Fruit fly (Drosophila melanogaster) whole organism, embryonic: Measurements from ENCODE around the gene pnr.

Experiments
- Asciz ChIP-seq: fragments of 200-800 bp; sonication (Bioruptor generic); optimal IDR thresholded peaks from 2 replicates; lab custom pipeline; 2017; ENCODE audit warnings: missing biosample characterization, mild to moderate bottlenecking, missing genetic modification characterization, missing genetic modification reagents
- CG10654 ChIP-seq: fragments of 200-800 bp; sonication (Bioruptor generic); optimal IDR thresholded peaks from 2 replicates; lab custom pipeline; 2016; ENCODE audit warnings: missing biosample characterization, missing genetic modification characterization
- CG12744 ChIP-seq: fragments of 200-800 bp; sonication (Bioruptor generic); optimal IDR thresholded peaks from 2 replicates; lab custom pipeline; 2016; ENCODE audit warnings: missing biosample characterization, missing genetic modification characterization
- CG12769 ChIP-seq: fragments of 200-800 bp; sonication (Bioruptor generic); optimal IDR thresholded peaks from 2 replicates; lab custom pipeline; 2019; ENCODE audit warnings: missing biosample characterization, mild to moderate bottlenecking, missing genetic modification characterization, moderate library complexity
- CG2120 ChIP-seq: fragments of 200-800 bp; sonication (Bioruptor generic); optimal IDR thresholded peaks from 3 replicates; lab custom pipeline; 2016; ENCODE audit warnings: missing biosample characterization, missing genetic modification characterization
- CG31365 ChIP-seq: fragments of 200-800 bp; sonication (Bioruptor generic); optimal IDR thresholded peaks from 2 replicates; lab custom pipeline; 2018; ENCODE audit warnings: missing biosample characterization, mild to moderate bottlenecking, missing genetic modification characterization
- CG32772 ChIP-seq: fragments of 200-800 bp; sonication (Bioruptor generic); IDR thresholded peaks from 2 replicates; pipeline ENCODE4 v1.3.6; 2022; ENCODE audit warnings: missing biosample characterization, missing genetic modification characterization
- CG4328 ChIP-seq: fragments of 200-800 bp; sonication (Bioruptor generic); optimal IDR thresholded peaks from 3 replicates; lab custom pipeline; 2017; ENCODE audit warnings: missing biosample characterization, missing genetic modification reagents, missing genetic modification characterization
- CG6683 ChIP-seq: fragments of 200-800 bp; sonication (Bioruptor generic); optimal IDR thresholded peaks from 2 replicates; lab custom pipeline; 2017; ENCODE audit warnings: missing biosample characterization, mild to moderate bottlenecking, missing genetic modification characterization, missing genetic modification reagents
- CG7271 ChIP-seq: fragments of 200-800 bp; sonication (Bioruptor generic); optimal IDR thresholded peaks from 2 replicates; lab custom pipeline; 2018; ENCODE audit warnings: missing biosample characterization, mild to moderate bottlenecking, missing genetic modification characterization, moderate library complexity
- CG8281 ChIP-seq: fragments of 200-800 bp; sonication (Bioruptor generic); optimal IDR thresholded peaks from 2 replicates; lab custom pipeline; 2018; ENCODE audit warnings: missing biosample characterization, mild to moderate bottlenecking, missing genetic modification characterization, moderate library complexity
- CG9437 ChIP-seq: fragments of 200-800 bp; sonication (Bioruptor generic); optimal IDR thresholded peaks from 2 replicates; lab custom pipeline; 2018; ENCODE audit warnings: missing biosample characterization, mild to moderate bottlenecking, missing genetic modification characterization
- CoRest ChIP-seq: fragments of 200-800 bp; sonication (Bioruptor generic); optimal IDR thresholded peaks from 3 replicates; lab custom pipeline; 2018; ENCODE audit warnings: missing biosample characterization, mild to moderate bottlenecking, missing genetic modification characterization, moderate library complexity
- Eip74EF ChIP-seq, 2 experiments: fragments of 200-800 bp in 1 of 2; fragments of >200 bp in 1 of 2; sonication (Bioruptor generic) in 1 of 2; optimal IDR thresholded peaks; 2 replicates each; lab custom pipeline; 2017 to 2019; ENCODE audit warnings: missing biosample characterization in 2 of 2, missing genetic modification characterization in 2 of 2, mild to moderate bottlenecking in 1 of 2, moderate library complexity in 1 of 2
- Hmx ChIP-seq: fragments of 200-800 bp; sonication (Bioruptor generic); optimal IDR thresholded peaks from 2 replicates; lab custom pipeline; 2016; ENCODE audit warnings: missing biosample characterization, missing genetic modification characterization
- Hr39 ChIP-seq: fragments of >200 bp; optimal IDR thresholded peaks from 2 replicates; lab custom pipeline; 2017
- Med ChIP-seq: fragments of 200-800 bp; sonication (Bioruptor generic); peaks from one replicate; lab custom pipeline; 2016; ENCODE audit warnings: missing biosample characterization, missing genetic modification characterization, mild to moderate bottlenecking, inconsistent platforms, moderate library complexity
- Mrtf ChIP-seq: fragments of 200-800 bp; sonication (Bioruptor generic); IDR thresholded peaks from 3 replicates; pipeline ENCODE4 v1.3.6; 2022; ENCODE audit warnings: missing biosample characterization, missing genetic modification characterization
- Scr ChIP-seq: fragments of 200-800 bp; sonication (Bioruptor generic); IDR thresholded peaks from 2 replicates; pipeline ENCODE4 v1.3.6; 2022; ENCODE audit warnings: missing biosample characterization, missing genetic modification characterization; ENCODE audit not compliant: partially characterized antibody
- Spps ChIP-seq: fragments of 200-800 bp; sonication (Bioruptor generic); optimal IDR thresholded peaks from 2 replicates; lab custom pipeline; 2018; ENCODE audit warnings: missing biosample characterization, mild to moderate bottlenecking, missing genetic modification characterization
- YL-1 ChIP-seq: fragments of 200-800 bp; sonication (Bioruptor generic); optimal IDR thresholded peaks from 3 replicates; lab custom pipeline; 2017; ENCODE audit warnings: missing biosample characterization, mild to moderate bottlenecking, missing genetic modification characterization
- az2 ChIP-seq: fragments of 200-800 bp; sonication (Bioruptor generic); optimal IDR thresholded peaks from 3 replicates; lab custom pipeline; 2016; ENCODE audit warnings: missing biosample characterization, missing genetic modification characterization
- bab2 ChIP-seq: fragments of 200-800 bp; sonication (Bioruptor generic); optimal IDR thresholded peaks from 2 replicates; lab custom pipeline; 2016; ENCODE audit warnings: missing biosample characterization, missing genetic modification characterization
- bowl ChIP-seq: fragments of 200-800 bp; sonication (Bioruptor generic); IDR thresholded peaks from 2 replicates; pipeline ENCODE4 v1.3.6; 2022; ENCODE audit warnings: missing biosample characterization, missing genetic modification characterization
- cas ChIP-seq: fragments of 200-800 bp; sonication (Bioruptor generic); IDR thresholded peaks from 2 replicates; pipeline ENCODE4 v1.3.6; 2022; ENCODE audit warnings: missing biosample characterization, missing genetic modification characterization
- croc ChIP-seq: fragments of 200-800 bp; sonication (Bioruptor generic); conservative IDR thresholded peaks from 3 replicates; pipeline ENCODE4 v1.3.6; 2022; ENCODE audit warnings: missing biosample characterization, missing genetic modification characterization
- crp ChIP-seq, 2 experiments: fragments of 200-800 bp; sonication (Bioruptor generic); optimal IDR thresholded peaks; 2 replicates in 1 of 2; 3 replicates in 1 of 2; lab custom pipeline; 2017; ENCODE audit warnings: missing biosample characterization in 2 of 2, missing genetic modification characterization in 2 of 2, mild to moderate bottlenecking in 1 of 2, moderate library complexity in 1 of 2
- dpn ChIP-seq, 2 experiments: fragments of 200-800 bp; sonication (Bioruptor generic); optimal IDR thresholded peaks; 3 replicates each; lab custom pipeline; 2016; ENCODE audit warnings: missing biosample characterization in 2 of 2, missing genetic modification characterization in 2 of 2
- ewg ChIP-seq: fragments of 200-800 bp; sonication (Bioruptor generic); optimal IDR thresholded peaks from 3 replicates; lab custom pipeline; 2017; ENCODE audit warnings: mild to moderate bottlenecking, missing biosample characterization, missing genetic modification reagents, missing genetic modification characterization
- fd102C ChIP-seq: fragments of 200-800 bp; sonication (Bioruptor generic); optimal IDR thresholded peaks from 2 replicates; lab custom pipeline; 2018; ENCODE audit warnings: missing biosample characterization, mild to moderate bottlenecking, missing genetic modification characterization, moderate library complexity
- grn ChIP-seq: fragments of 200-800 bp; sonication (Bioruptor generic); optimal IDR thresholded peaks from 3 replicates; lab custom pipeline; 2017; ENCODE audit warnings: missing biosample characterization, missing genetic modification characterization
- klu ChIP-seq: fragments of 200-800 bp; sonication (Bioruptor generic); IDR thresholded peaks from 2 replicates; pipeline ENCODE4 v1.3.6; 2022; ENCODE audit warnings: missing biosample characterization, missing genetic modification characterization
- lbe ChIP-seq: fragments of 200-800 bp; sonication (Bioruptor generic); optimal IDR thresholded peaks from 2 replicates; lab custom pipeline; 2016; ENCODE audit warnings: missing biosample characterization, mild to moderate bottlenecking, missing genetic modification characterization
- lola ChIP-seq, 3 experiments: fragments of >200 bp in 2 of 3; fragments of 200-800 bp in 1 of 3; sonication (Bioruptor generic) in 1 of 3; optimal IDR thresholded peaks; 2 replicates each; lab custom pipeline; 2017 to 2019; ENCODE audit warnings: missing biosample characterization in 3 of 3, missing genetic modification characterization in 3 of 3, mild to moderate bottlenecking in 1 of 3, moderate library complexity in 1 of 3
- lov ChIP-seq, 2 experiments: fragments of 200-800 bp in 1 of 2; fragments of >200 bp in 1 of 2; sonication (Bioruptor generic) in 1 of 2; IDR thresholded peaks in 1 of 2; optimal IDR thresholded peaks in 1 of 2; 2 replicates in 1 of 2; 3 replicates in 1 of 2; pipeline versions ENCODE4 v1.3.6 to Lab custom; 2017 to 2022; ENCODE audit warnings: missing biosample characterization in 1 of 2, missing genetic modification characterization in 1 of 2
- maf-S ChIP-seq: fragments of 200-800 bp; sonication (Bioruptor generic); optimal IDR thresholded peaks from 2 replicates; lab custom pipeline; 2016; ENCODE audit warnings: missing biosample characterization, missing genetic modification characterization
- p53 ChIP-seq: fragments of 200-800 bp; sonication (Bioruptor generic); optimal IDR thresholded peaks from 2 replicates; lab custom pipeline; 2016; ENCODE audit warnings: missing biosample characterization, missing genetic modification characterization
- pan ChIP-seq, 4 experiments: fragments of >200 bp in 3 of 4; fragments of 200-800 bp in 1 of 4; sonication (Bioruptor generic) in 1 of 4; optimal IDR thresholded peaks in 3 of 4; IDR thresholded peaks in 1 of 4; 2 replicates each; pipeline versions ENCODE4 v1.3.6 to Lab custom; 2017 to 2022; ENCODE audit warnings: missing biosample characterization in 2 of 4, missing genetic modification characterization in 2 of 4, mixed read lengths in 1 of 4
- pho ChIP-seq: fragments of 200-800 bp; sonication (Bioruptor generic); optimal IDR thresholded peaks from 2 replicates; lab custom pipeline; 2016; ENCODE audit warnings: missing biosample characterization, missing genetic modification characterization
- psq ChIP-seq: fragments of 200-800 bp; sonication (Bioruptor generic); optimal IDR thresholded peaks from 2 replicates; lab custom pipeline; 2017; ENCODE audit warnings: missing biosample characterization, missing genetic modification characterization
- pum ChIP-seq: fragments of 200-800 bp; sonication (Bioruptor generic); optimal IDR thresholded peaks from 2 replicates; lab custom pipeline; 2016; ENCODE audit warnings: missing biosample characterization, missing genetic modification characterization
- rib ChIP-seq: fragments of 200-800 bp; sonication (Bioruptor generic); IDR thresholded peaks from 2 replicates; pipeline ENCODE4 v1.3.6; 2022; ENCODE audit warnings: missing biosample characterization, missing genetic modification characterization
- tgo ChIP-seq: fragments of 200-800 bp; sonication (Bioruptor generic); IDR thresholded peaks from 3 replicates; pipeline ENCODE4 v1.3.6; 2022; ENCODE audit warnings: missing biosample characterization, missing genetic modification characterization
- tio ChIP-seq: fragments of 200-800 bp; sonication (Bioruptor generic); optimal IDR thresholded peaks from 2 replicates; lab custom pipeline; 2017; ENCODE audit warnings: missing biosample characterization, missing genetic modification characterization, inconsistent platforms
- twi ChIP-seq: fragments of 200-800 bp; optimal IDR thresholded peaks from 2 replicates; lab custom pipeline; 2019; ENCODE audit warnings: missing biosample characterization, mild to moderate bottlenecking, missing genetic modification characterization, moderate library complexity
- usp ChIP-seq: fragments of >200 bp; optimal IDR thresholded peaks from 2 replicates; lab custom pipeline; 2017; ENCODE audit warnings: missing biosample characterization, missing genetic modification characterization
- zen2 ChIP-seq: fragments of 200-800 bp; sonication (Bioruptor generic); IDR thresholded peaks from 3 replicates; pipeline ENCODE4 v1.3.6; 2022; ENCODE audit warnings: missing biosample characterization, missing genetic modification characterization; ENCODE audit not compliant: partially characterized antibody

pnr gene

dm6 chr3R:16071689-16072580 is 46.1 kb downstream of the pnr start (continued):
- peak; percentile 55 for TF ChIP-seq bab2 (GFP tag; lab: Kevin White, UChicago)
- TF ChIP-seq zen2 (GFP tag; lab: Robert Waterston, UW): no peak
- TF ChIP-seq Med (GFP tag; lab: Kevin White, UChicago): no peak
- peak; percentile 76 for TF ChIP-seq CG32772 (GFP tag; lab: Robert Waterston, UW)
- 0 out of 2 replicates have a peak, but pooled peaks have one; percentile 13 for TF ChIP-seq Scr
- no peak for TF ChIP-seq usp (GFP tag; lab: Kevin White, UChicago)
- TF ChIP-seq CG6683 (GFP tag; lab: Kevin White, UChicago): no peak
- TF ChIP-seq CG12769: no peak
- TF ChIP-seq Hr39 (lab: Kevin White, UChicago): no peak
- TF ChIP-seq CG31365 (tag; lab: Kevin White, UChicago): no peak
- TF ChIP-seq twi (tag; lab: Kevin White, UChicago): peak; percentile 21
- TF ChIP-seq cas (GFP tag; lab: Robert Waterston, UW): no peak
- no peak for TF ChIP-seq YL-1 (GFP tag; lab: Kevin White, UChicago)
- TF ChIP-seq CG2120 (GFP tag; lab: Kevin White, UChicago): peak; percentile 36
- no peak for TF ChIP-seq crp (GFP tag; optimal IDR thresholded peaks at IDR 0.05; lab: Kevin White, UChicago)
- TF ChIP-seq CG7271 (tag; lab: Kevin White, UChicago): no peak
- TF ChIP-seq dpn (GFP tag; optimal IDR thresholded peaks at IDR 0.05; lab: Kevin White, UChicago): peak; percentile 15 to 77
- TF ChIP-seq maf-S: no peak
- TF ChIP-seq lola (GFP tag; optimal IDR thresholded peaks at IDR 0.05; lab: Kevin White, UChicago): peak in 1 of 3 experiments; percentile 72
- TF ChIP-seq CG8281 (tag; lab: Kevin White, UChicago): no peak
- TF ChIP-seq psq: peak; percentile 56
- TF ChIP-seq pho (GFP tag; lab: Kevin White, UChicago): no peak
- peak; percentile 42; the same call in 1 of the 3 replicates for TF ChIP-seq Mrtf (GFP tag; lab: Robert Waterston, UW)
- TF ChIP-seq klu (GFP tag; lab: Robert Waterston, UW): no peak
- peak; percentile 86 for TF ChIP-seq az2 (GFP tag; lab: Kevin White, UChicago)
- peak; percentile 20 for TF ChIP-seq Spps (tag; lab: Kevin White, UChicago)
- TF ChIP-seq CG9437 (GFP tag; lab: Kevin White, UChicago): no peak
- no peak for TF ChIP-seq pan (optimal IDR thresholded peaks at IDR 0.05; lab: Kevin White, UChicago)
- peak in 1 of 2 experiments; percentile 78 for TF ChIP-seq pan (GFP tag; optimal IDR thresholded peaks at IDR 0.05 in 1 of 2, IDR thresholded peaks at IDR 0.05 in 1 of 2)
- no peak for TF ChIP-seq bowl (GFP tag; lab: Robert Waterston, UW)
- TF ChIP-seq Asciz (GFP tag; lab: Kevin White, UChicago): no peak
- no peak for TF ChIP-seq p53 (GFP tag; lab: Kevin White, UChicago)
- TF ChIP-seq fd102C (GFP tag; lab: Kevin White, UChicago): no peak
- peak; percentile 72 for TF ChIP-seq croc (GFP tag; lab: Robert Waterston, UW)
- TF ChIP-seq Hmx: no peak
- TF ChIP-seq pum (GFP tag; lab: Kevin White, UChicago): no peak
- TF ChIP-seq Eip74EF (GFP tag; optimal IDR thresholded peaks at IDR 0.05; lab: Kevin White, UChicago): no peak
- no peak for TF ChIP-seq lbe
- no peak for TF ChIP-seq lov (optimal IDR thresholded peaks at IDR 0.05; lab: Kevin White, UChicago)
- TF ChIP-seq lov (GFP tag; IDR thresholded peaks at IDR 0.05; lab: Robert Waterston, UW): 0 out of 3 replicates have a peak, but pooled peaks have one; percentile 71
- peak; percentile 48 for TF ChIP-seq CoRest (tag; lab: Kevin White, UChicago)
- peak; percentile 82 for TF ChIP-seq tgo (GFP tag; lab: Robert Waterston, UW)
- no peak for TF ChIP-seq tio (GFP tag; lab: Kevin White, UChicago)
- peak; percentile 29 for TF ChIP-seq ewg (GFP tag; lab: Kevin White, UChicago)
- TF ChIP-seq CG10654 (GFP tag; lab: Kevin White, UChicago): peak; percentile 67
- no peak for TF ChIP-seq rib (GFP tag; lab: Robert Waterston, UW)
- no peak for TF ChIP-seq CG4328
- TF ChIP-seq CG12744 (GFP tag; lab: Kevin White, UChicago): peak; percentile 54
- peak; percentile 86 for TF ChIP-seq grn (GFP tag; lab: Kevin White, UChicago)
